Worm (Caenorhabditis elegans) whole organism, L4 larva: ENCODE measurements around the gene nep-11.

ENCODE experiments used
- F44E2.7 ChIP-seq: fragments of 200-800 bp; sonication (Bioruptor generic); IDR thresholded peaks from 2 replicates; pipeline ENCODE4 v2.1.2; 2022; ENCODE audit warnings: missing genetic modification characterization, missing compliant biosample characterization
- T20F7.1 ChIP-seq: fragments of 200-800 bp; sonication (Bioruptor generic); optimal IDR thresholded peaks from 2 replicates; lab custom pipeline; 2018; ENCODE audit warnings: mild to moderate bottlenecking, missing genetic modification characterization, missing compliant biosample characterization
- T26A8.4 ChIP-seq: fragments of 200-800 bp; sonication (Bioruptor generic); IDR thresholded peaks from 2 replicates; pipeline ENCODE4 v1.3.6; 2022; ENCODE audit warnings: missing genetic modification characterization, missing compliant biosample characterization
- ZK337.2 ChIP-seq: fragments of 200-800 bp; sonication (Bioruptor generic); IDR thresholded peaks from 2 replicates; pipeline ENCODE4 v1.3.6; 2022; ENCODE audit warnings: missing genetic modification reagents, missing genetic modification characterization, missing compliant biosample characterization
- ZK546.5 ChIP-seq, 2 experiments: sonication (generic microtip); optimal IDR thresholded peaks; 2 replicates each; lab custom pipeline; 2017; ENCODE audit warnings: missing biosample characterization in 2 of 2, missing genetic modification characterization in 2 of 2
- aha-1 ChIP-seq: fragments of 150-350 bp; peaks from one replicate; lab custom pipeline; 2014; ENCODE audit warnings: missing biosample characterization, missing genetic modification characterization
- aly-2 ChIP-seq: sonication (generic microtip); optimal IDR thresholded peaks from 2 replicates; lab custom pipeline; 2018; ENCODE audit warnings: missing biosample characterization, missing genetic modification characterization
- ama-1 ChIP-seq: fragments of 150-350 bp; optimal IDR thresholded peaks from 2 replicates; lab custom pipeline; 2014; ENCODE audit warnings: inconsistent platforms, mixed read lengths
- attf-4 ChIP-seq: sonication (generic microtip); optimal IDR thresholded peaks from 3 replicates; lab custom pipeline; 2017; ENCODE audit warnings: missing biosample characterization, missing genetic modification characterization
- ceh-28 ChIP-seq: fragments of 150-350 bp; optimal IDR thresholded peaks from 2 replicates; lab custom pipeline; 2014; ENCODE audit warnings: missing biosample characterization, missing genetic modification reagents, missing genetic modification characterization
- daf-8 ChIP-seq: fragments of 200-800 bp; sonication (Bioruptor generic); IDR thresholded peaks from 2 replicates; pipeline ENCODE4 v1.3.6; 2022; ENCODE audit warnings: missing genetic modification characterization, missing compliant biosample characterization
- dmd-9 ChIP-seq: fragments of 200-800 bp; sonication (Bioruptor generic); IDR thresholded peaks from 2 replicates; pipeline ENCODE4 v1.3.6; 2022; ENCODE audit warnings: missing genetic modification reagents, missing genetic modification characterization, missing compliant biosample characterization
- duxl-1 ChIP-seq: sonication (generic microtip); optimal IDR thresholded peaks from 2 replicates; lab custom pipeline; 2016; ENCODE audit warnings: mild to moderate bottlenecking, missing genetic modification characterization, moderate library complexity, missing compliant biosample characterization; ENCODE audit not compliant: poor library complexity
- dve-1 ChIP-seq: sonication (generic microtip); optimal IDR thresholded peaks from 2 replicates; lab custom pipeline; 2017; ENCODE audit warnings: antibody characterized with exemption, mild to moderate bottlenecking, missing genetic modification characterization, missing compliant biosample characterization; ENCODE audit not compliant: insufficient read depth
- egl-27 ChIP-seq: sonication (generic microtip); optimal IDR thresholded peaks from 3 replicates; lab custom pipeline; 2017; ENCODE audit warnings: missing biosample characterization, missing genetic modification reagents, missing genetic modification characterization
- fos-1 ChIP-seq: fragments of 150-350 bp; optimal IDR thresholded peaks from 2 replicates; lab custom pipeline; 2014; ENCODE audit warnings: missing biosample characterization, missing genetic modification characterization
- gei-8 ChIP-seq: fragments of 200-800 bp; sonication (Bioruptor generic); optimal IDR thresholded peaks from 2 replicates; lab custom pipeline; 2018; ENCODE audit warnings: mild to moderate bottlenecking, missing genetic modification characterization, missing compliant biosample characterization
- hlh-11 ChIP-seq: fragments of 200-800 bp; sonication (Bioruptor generic); optimal IDR thresholded peaks from 2 replicates; lab custom pipeline; 2018; ENCODE audit warnings: mild to moderate bottlenecking, missing genetic modification characterization, missing compliant biosample characterization
- hlh-30 ChIP-seq: sonication (generic microtip); optimal IDR thresholded peaks from 2 replicates; lab custom pipeline; 2017; ENCODE audit warnings: antibody characterized with exemption, mild to moderate bottlenecking, missing genetic modification characterization, missing compliant biosample characterization; ENCODE audit not compliant: insufficient read depth
- lin-1 ChIP-seq: fragments of 200-800 bp; sonication (Bioruptor generic); IDR thresholded peaks from 2 replicates; pipeline ENCODE4 v1.3.6; 2022; ENCODE audit warnings: missing genetic modification reagents, missing genetic modification characterization, missing compliant biosample characterization
- lin-13 ChIP-seq: fragments of 150-350 bp; optimal IDR thresholded peaks from 2 replicates; lab custom pipeline; 2014; ENCODE audit warnings: missing biosample characterization, missing genetic modification reagents, missing genetic modification characterization
- lin-29 ChIP-seq: fragments of 200-800 bp; sonication (Bioruptor generic); IDR thresholded peaks from 2 replicates; pipeline ENCODE4 v1.3.6; 2022; ENCODE audit warnings: missing genetic modification reagents, missing genetic modification characterization, missing compliant biosample characterization
- lin-39 ChIP-seq: fragments of 150-350 bp; optimal IDR thresholded peaks from 2 replicates; lab custom pipeline; 2014; ENCODE audit warnings: missing biosample characterization, missing genetic modification reagents, missing genetic modification characterization
- lir-3 ChIP-seq: sonication (generic microtip); optimal IDR thresholded peaks from 2 replicates; lab custom pipeline; 2016; ENCODE audit warnings: mild to moderate bottlenecking, missing genetic modification characterization, missing compliant biosample characterization
- lsy-2 ChIP-seq, 2 experiments: fragments of 150-350 bp in 1 of 2; sonication (generic microtip) in 1 of 2; optimal IDR thresholded peaks; 2 replicates each; lab custom pipeline; 2014 to 2017; ENCODE audit warnings: missing biosample characterization in 2 of 2, missing genetic modification characterization in 2 of 2
- mdl-1 ChIP-seq, 2 experiments: fragments of 150-350 bp in 1 of 2; sonication (generic microtip) in 1 of 2; optimal IDR thresholded peaks; 2 replicates each; lab custom pipeline; 2014 to 2017; ENCODE audit warnings: missing biosample characterization in 2 of 2, missing genetic modification characterization in 2 of 2
- mdt-29 ChIP-seq: fragments of 200-800 bp; sonication (Bioruptor generic); IDR thresholded peaks from 2 replicates; pipeline ENCODE4 v1.3.6; 2022; ENCODE audit warnings: missing genetic modification reagents, missing genetic modification characterization, missing compliant biosample characterization
- mep-1 ChIP-seq: fragments of 150-350 bp; sonication (generic microtip); optimal IDR thresholded peaks from 3 replicates; lab custom pipeline; 2014; ENCODE audit warnings: missing biosample characterization, missing genetic modification characterization
- mxl-2 ChIP-seq: fragments of 200-800 bp; sonication (Bioruptor generic); conservative IDR thresholded peaks from 2 replicates; pipeline ENCODE4 v1.3.6; 2022; ENCODE audit warnings: missing genetic modification reagents, missing genetic modification characterization, missing compliant biosample characterization
- nhr-11 ChIP-seq: fragments of 150-350 bp; optimal IDR thresholded peaks from 2 replicates; lab custom pipeline; 2014; ENCODE audit warnings: missing biosample characterization, missing genetic modification characterization
- nhr-111 ChIP-seq: fragments of 200-800 bp; sonication (Bioruptor generic); optimal IDR thresholded peaks from 2 replicates; lab custom pipeline; 2018; ENCODE audit warnings: mild to moderate bottlenecking, missing genetic modification characterization, missing compliant biosample characterization
- nhr-25 ChIP-seq: sonication (generic microtip); optimal IDR thresholded peaks from 2 replicates; lab custom pipeline; 2017; ENCODE audit warnings: missing genetic modification characterization, mild to moderate bottlenecking, missing compliant biosample characterization, antibody characterized with exemption, moderate library complexity, borderline replicate concordance; ENCODE audit not compliant: insufficient read depth
- nhr-48 ChIP-seq: sonication (generic microtip); optimal IDR thresholded peaks from 2 replicates; lab custom pipeline; 2016; ENCODE audit warnings: mild to moderate bottlenecking, missing genetic modification characterization, missing compliant biosample characterization
- nhr-6 ChIP-seq: fragments of 150-350 bp; optimal IDR thresholded peaks from 2 replicates; lab custom pipeline; 2014; ENCODE audit warnings: missing biosample characterization, missing genetic modification characterization
- nhr-76 ChIP-seq: fragments of 150-350 bp; optimal IDR thresholded peaks from 2 replicates; lab custom pipeline; 2014; ENCODE audit warnings: missing biosample characterization, missing genetic modification characterization
- nhr-77 ChIP-seq: fragments of 150-350 bp; optimal IDR thresholded peaks from 2 replicates; lab custom pipeline; 2014; ENCODE audit warnings: missing biosample characterization, missing genetic modification characterization
- php-3 ChIP-seq: fragments of 200-800 bp; sonication (Bioruptor generic); IDR thresholded peaks from 2 replicates; pipeline ENCODE4 v1.3.6; 2022; ENCODE audit warnings: missing genetic modification reagents, missing genetic modification characterization, missing compliant biosample characterization
- saeg-2 ChIP-seq: fragments of 200-800 bp; sonication (Bioruptor generic); IDR thresholded peaks from 2 replicates; pipeline ENCODE4 v1.3.6; 2022; ENCODE audit warnings: missing genetic modification reagents, missing genetic modification characterization, missing compliant biosample characterization
- sdz-12 ChIP-seq: fragments of 200-800 bp; sonication (Bioruptor generic); optimal IDR thresholded peaks from 2 replicates; lab custom pipeline; 2018; ENCODE audit warnings: mild to moderate bottlenecking, missing genetic modification characterization, missing compliant biosample characterization
- skn-1 ChIP-seq: fragments of 150-350 bp; optimal IDR thresholded peaks from 2 replicates; lab custom pipeline; 2014; ENCODE audit warnings: missing biosample characterization, missing genetic modification characterization
- snpc-4 ChIP-seq: fragments of 150-350 bp; optimal IDR thresholded peaks from 2 replicates; lab custom pipeline; 2014; ENCODE audit warnings: missing biosample characterization, missing genetic modification characterization
- tra-1 ChIP-seq: fragments of 200-800 bp; sonication (Bioruptor generic); IDR thresholded peaks from 2 replicates; pipeline ENCODE4 v1.3.6; 2022; ENCODE audit warnings: missing genetic modification reagents, missing genetic modification characterization, missing compliant biosample characterization
- unc-39 ChIP-seq: sonication (generic microtip); optimal IDR thresholded peaks from 2 replicates; lab custom pipeline; 2017; ENCODE audit warnings: missing biosample characterization, missing genetic modification characterization
- zag-1 ChIP-seq: fragments of 150-350 bp; optimal IDR thresholded peaks from 2 replicates; lab custom pipeline; 2014; ENCODE audit warnings: missing biosample characterization, missing genetic modification characterization
- zfp-3 ChIP-seq: fragments of 200-800 bp; sonication (Bioruptor generic); conservative IDR thresholded peaks from 2 replicates; pipeline ENCODE4 v1.3.6; 2022; ENCODE audit warnings: missing genetic modification reagents, missing genetic modification characterization, missing compliant biosample characterization
- ztf-7 ChIP-seq: fragments of 150-350 bp; optimal IDR thresholded peaks from 2 replicates; lab custom pipeline; 2014; ENCODE audit warnings: missing biosample characterization, missing genetic modification characterization

Gene nep-11

ce11 chrII:3446647-3447046, 21.3 kb upstream of the nep-11 start, which contains the start of the genes C16C8.20 and gldi-6:
Gene C16C8.20, plus strand, starts transcription at chrII:3446947.
Gene gldi-6, plus strand, starts transcription at chrII:3446947.
- TF ChIP-seq sdz-12 (GFP tag; lab: Kevin White, UChicago) (no peak), unc-39 (tag; lab: Kevin White, UChicago) (no peak), lir-3 (tag; lab: Kevin White, UChicago) (no peak), snpc-4 (no peak), mep-1 (tag; lab: Kevin White, UChicago) (no peak), ceh-28 (tag; lab: Kevin White, UChicago) (no peak), attf-4 (tag; lab: Kevin White, UChicago) (no peak), hlh-30 (tag; lab: Kevin White, UChicago) (no peak), dve-1 (tag; lab: Kevin White, UChicago) (no peak), mxl-2 (GFP tag; lab: Robert Waterston, UW) (no peak), ama-1 (no peak), ztf-7 (tag; lab: Kevin White, UChicago) (no peak), daf-8 (GFP tag; lab: Robert Waterston, UW) (no peak), lin-39 (tag; lab: Kevin White, UChicago) (no peak), tra-1 (GFP tag; lab: Robert Waterston, UW) (no peak), lin-13 (GFP tag; lab: Kevin White, UChicago) (no peak), T26A8.4 (GFP tag; lab: Robert Waterston, UW) (no peak), fos-1 (no peak)

- TF ChIP-seq aly-2 (tag; lab: Kevin White, UChicago) (no peak), mdt-29 (GFP tag; lab: Robert Waterston, UW) (no peak), lin-13 (GFP tag; lab: Kevin White, UChicago) (no peak), gei-8 (no peak), skn-1 (tag; lab: Kevin White, UChicago) (no peak), egl-27 (no peak), nhr-6 (tag; lab: Kevin White, UChicago) (no peak), nhr-77 (no peak), lin-29 (GFP tag; lab: Robert Waterston, UW) (no peak), nhr-111 (GFP tag; lab: Kevin White, UChicago) (no peak), lin-39 (tag; lab: Kevin White, UChicago) (no peak), nhr-48 (tag; lab: Kevin White, UChicago) (no peak), T26A8.4 (GFP tag; lab: Robert Waterston, UW) (no peak), nhr-25 (tag; lab: Kevin White, UChicago) (no peak), zag-1 (tag; lab: Kevin White, UChicago) (no peak), php-3 (GFP tag; lab: Robert Waterston, UW) (no peak), saeg-2 (GFP tag; lab: Robert Waterston, UW) (no peak), zfp-3 (GFP tag; lab: Robert Waterston, UW) (no peak)
Observed at ce11 chrII:3445285-3445806, 20.0 kb upstream of the nep-11 start, which contains the start of the genes C16C8.5 and C16C8.16. Gene C16C8.5, minus strand, starts transcription at chrII:3445385. Gene C16C8.16, plus strand, starts transcription at chrII:3445756.

ce11 chrII:3444280-3444679, 18.9 kb upstream of the nep-11 start, which contains the start of gene C16C8.4:
Gene C16C8.4, minus strand, starts transcription at chrII:3444380.
- peak; percentile 66 for TF ChIP-seq aha-1 (tag; lab: Kevin White, UChicago)
- no peak for TF ChIP-seq ztf-7 (tag; lab: Kevin White, UChicago)
- TF ChIP-seq saeg-2 (GFP tag; lab: Robert Waterston, UW): no peak
- TF ChIP-seq, all 104 proteins: peak for 1

- TF ChIP-seq sdz-12 (GFP tag; lab: Kevin White, UChicago) (no peak), nhr-76 (no peak), ZK546.5 (tag; optimal IDR thresholded peaks at IDR 0.05; lab: Kevin White, UChicago) (no peak), dmd-9 (GFP tag; lab: Robert Waterston, UW) (no peak), duxl-1 (tag; lab: Kevin White, UChicago) (no peak), lsy-2 (tag; optimal IDR thresholded peaks at IDR 0.05; lab: Kevin White, UChicago) (no peak), ZK337.2 (GFP tag; lab: Robert Waterston, UW) (no peak), zfp-3 (GFP tag; lab: Robert Waterston, UW) (no peak), hlh-11 (tag; lab: Kevin White, UChicago) (no peak), F44E2.7 (GFP tag; lab: Robert Waterston, UW) (no peak), lin-1 (no peak), nhr-25 (tag; lab: Kevin White, UChicago) (no peak), nhr-11 (tag; lab: Kevin White, UChicago) (no peak), T20F7.1 (no peak), mep-1 (tag; lab: Kevin White, UChicago) (no peak), mdl-1 (tag; optimal IDR thresholded peaks at IDR 0.05; lab: Kevin White, UChicago) (no peak)
Observed at ce11 chrII:3443154-3443553, 17.8 kb upstream of the nep-11 start, which contains the start of gene C16C8.22. Gene C16C8.22, minus strand, starts transcription at chrII:3443254.
